Worm (Caenorhabditis elegans) whole organism, L1 larva: ENCODE measurements around the gene arx-3.

ENCODE experiments used
- C16A3.4 ChIP-seq: fragments of 150-350 bp; optimal IDR thresholded peaks from 2 replicates; lab custom pipeline; 2014; ENCODE audit warnings: missing biosample characterization, missing genetic modification characterization
- C34B4.2 ChIP-seq: sonication (generic microtip); optimal IDR thresholded peaks from 2 replicates; lab custom pipeline; 2017; ENCODE audit warnings: mild to moderate bottlenecking, missing genetic modification characterization, missing compliant biosample characterization
- aha-1 ChIP-seq: fragments of 150-350 bp; optimal IDR thresholded peaks from 2 replicates; lab custom pipeline; 2014; ENCODE audit warnings: missing biosample characterization, missing genetic modification characterization
- ama-1 ChIP-seq: fragments of 150-350 bp; optimal IDR thresholded peaks from 2 replicates; lab custom pipeline; 2014
- blmp-1 ChIP-seq: fragments of 150-350 bp; optimal IDR thresholded peaks from 2 replicates; lab custom pipeline; 2014; ENCODE audit warnings: missing biosample characterization, missing genetic modification characterization
- ceh-8 ChIP-seq: fragments of 200-800 bp; sonication (Bioruptor generic); optimal IDR thresholded peaks from 2 replicates; lab custom pipeline; 2018; ENCODE audit warnings: mild to moderate bottlenecking, missing genetic modification characterization, moderate library complexity, missing compliant biosample characterization
- dpl-1 ChIP-seq, 3 experiments: fragments of 150-350 bp in 2 of 3; sonication (generic microtip) in 1 of 3; optimal IDR thresholded peaks; 2 replicates each; lab custom pipeline; 2014 to 2017; ENCODE audit warnings: missing biosample characterization in 3 of 3, missing genetic modification characterization in 3 of 3, missing genetic modification reagents in 3 of 3
- efl-1 ChIP-seq, 4 experiments: fragments of 150-350 bp; optimal IDR thresholded peaks in 3 of 4; peaks in 1 of 4; 1 replicate in 1 of 4; 2 replicates in 3 of 4; lab custom pipeline; 2014; ENCODE audit warnings: missing biosample characterization in 2 of 4, missing genetic modification characterization in 2 of 4, missing genetic modification reagents in 2 of 4
- elt-2 ChIP-seq: sonication (generic microtip); optimal IDR thresholded peaks from 2 replicates; lab custom pipeline; 2016; ENCODE audit warnings: missing genetic modification characterization, mild to moderate bottlenecking, inconsistent platforms, missing compliant biosample characterization, missing genetic modification reagents
- elt-3 ChIP-seq, 6 experiments: fragments of 150-350 bp in 1 of 6; sonication (generic microtip); optimal IDR thresholded peaks; 2 replicates each; lab custom pipeline; 2017 to 2018; ENCODE audit warnings: missing biosample characterization in 6 of 6, missing genetic modification characterization in 6 of 6, inconsistent platforms in 1 of 6
- fos-1 ChIP-seq: fragments of 150-350 bp; optimal IDR thresholded peaks from 2 replicates; lab custom pipeline; 2014; ENCODE audit warnings: missing biosample characterization, missing genetic modification characterization
- grh-1 ChIP-seq: fragments of 200-800 bp; sonication (Bioruptor generic); IDR thresholded peaks from 2 replicates; pipeline ENCODE4 v1.3.6; 2022; ENCODE audit warnings: missing genetic modification reagents, missing genetic modification characterization, missing compliant biosample characterization
- hlh-17 ChIP-seq: fragments of 200-800 bp; sonication (Bioruptor generic); optimal IDR thresholded peaks from 2 replicates; lab custom pipeline; 2018; ENCODE audit warnings: missing genetic modification characterization, mild to moderate bottlenecking, missing compliant biosample characterization, moderate library complexity, borderline replicate concordance
- hlh-4 ChIP-seq: sonication (generic microtip); optimal IDR thresholded peaks from 2 replicates; lab custom pipeline; 2016; ENCODE audit warnings: mild to moderate bottlenecking, missing genetic modification characterization, missing compliant biosample characterization
- jun-1 ChIP-seq: fragments of 150-350 bp; optimal IDR thresholded peaks from 2 replicates; lab custom pipeline; 2014; ENCODE audit warnings: missing biosample characterization, missing genetic modification reagents, missing genetic modification characterization
- lin-14 ChIP-seq: fragments of 200-800 bp; sonication (Bioruptor generic); optimal IDR thresholded peaks from 2 replicates; lab custom pipeline; 2018; ENCODE audit warnings: mild to moderate bottlenecking, missing genetic modification characterization, moderate library complexity, missing compliant biosample characterization
- lin-35 ChIP-seq, 2 experiments: fragments of 150-350 bp; optimal IDR thresholded peaks; 2 replicates each; lab custom pipeline; 2014; ENCODE audit warnings: missing biosample characterization in 2 of 2, missing genetic modification characterization in 2 of 2, missing genetic modification reagents in 2 of 2
- lsy-2 ChIP-seq, 2 experiments: fragments of 150-350 bp; optimal IDR thresholded peaks; 2 replicates each; lab custom pipeline; 2014; ENCODE audit warnings: missing biosample characterization in 2 of 2, missing genetic modification characterization in 2 of 2
- mdl-1 ChIP-seq, 2 experiments: fragments of 150-350 bp; optimal IDR thresholded peaks; 2 replicates each; lab custom pipeline; 2014 to 2017; ENCODE audit warnings: missing biosample characterization in 2 of 2, missing genetic modification characterization in 2 of 2, inconsistent platforms in 1 of 2
- mep-1 ChIP-seq: fragments of 150-350 bp; optimal IDR thresholded peaks from 2 replicates; lab custom pipeline; 2014; ENCODE audit warnings: missing biosample characterization, missing genetic modification characterization
- nhr-19 ChIP-seq: fragments of 200-800 bp; sonication (Bioruptor generic); conservative IDR thresholded peaks from 2 replicates; pipeline ENCODE4 v1.3.6; 2022; ENCODE audit warnings: missing genetic modification characterization, missing compliant biosample characterization
- nhr-20 ChIP-seq: sonication (generic microtip); optimal IDR thresholded peaks from 2 replicates; lab custom pipeline; 2016; ENCODE audit warnings: mild to moderate bottlenecking, missing genetic modification characterization, missing compliant biosample characterization
- nhr-237 ChIP-seq: fragments of 150-350 bp; optimal IDR thresholded peaks from 2 replicates; lab custom pipeline; 2014; ENCODE audit warnings: missing biosample characterization, missing genetic modification characterization
- nhr-28 ChIP-seq: fragments of 150-350 bp; optimal IDR thresholded peaks from 2 replicates; lab custom pipeline; 2014; ENCODE audit warnings: missing biosample characterization, missing genetic modification characterization
- nhr-47 ChIP-seq: sonication (generic microtip); optimal IDR thresholded peaks from 2 replicates; lab custom pipeline; 2016; ENCODE audit warnings: mild to moderate bottlenecking, missing genetic modification characterization, moderate library complexity, missing compliant biosample characterization
- nhr-71 ChIP-seq: sonication (generic microtip); optimal IDR thresholded peaks from 2 replicates; lab custom pipeline; 2016; ENCODE audit warnings: mild to moderate bottlenecking, missing genetic modification characterization, moderate library complexity, missing compliant biosample characterization
- nhr-76 ChIP-seq: sonication (generic microtip); optimal IDR thresholded peaks from 2 replicates; lab custom pipeline; 2017; ENCODE audit warnings: missing biosample characterization, missing genetic modification characterization
- nhr-77 ChIP-seq: fragments of 150-350 bp; optimal IDR thresholded peaks from 2 replicates; lab custom pipeline; 2014; ENCODE audit warnings: missing biosample characterization, missing genetic modification characterization
- nhr-85 ChIP-seq: sonication (generic microtip); peaks from one replicate; lab custom pipeline; 2016; ENCODE audit warnings: missing genetic modification characterization, inconsistent platforms, missing compliant biosample characterization
- nhr-90 ChIP-seq: sonication (generic microtip); optimal IDR thresholded peaks from 2 replicates; lab custom pipeline; 2016; ENCODE audit warnings: mild to moderate bottlenecking, missing genetic modification characterization, missing compliant biosample characterization; ENCODE audit not compliant: poor library complexity
- pag-3 ChIP-seq: sonication (generic microtip); optimal IDR thresholded peaks from 2 replicates; lab custom pipeline; 2017; ENCODE audit warnings: missing genetic modification characterization, mild to moderate bottlenecking, missing compliant biosample characterization, antibody characterized with exemption, borderline replicate concordance; ENCODE audit not compliant: insufficient read depth
- rnt-1 ChIP-seq: sonication (generic microtip); optimal IDR thresholded peaks from 2 replicates; lab custom pipeline; 2016; ENCODE audit warnings: mild to moderate bottlenecking, missing genetic modification characterization, moderate library complexity, missing compliant biosample characterization
- skn-1 ChIP-seq: fragments of 150-350 bp; optimal IDR thresholded peaks from 2 replicates; lab custom pipeline; 2014; ENCODE audit warnings: missing biosample characterization, missing genetic modification characterization
- snu-23 ChIP-seq: sonication (generic microtip); optimal IDR thresholded peaks from 2 replicates; lab custom pipeline; 2016; ENCODE audit warnings: missing genetic modification characterization, missing compliant biosample characterization
- swsn-7 ChIP-seq: sonication (generic microtip); optimal IDR thresholded peaks from 2 replicates; lab custom pipeline; 2016; ENCODE audit warnings: missing genetic modification characterization, missing compliant biosample characterization
- tbx-2 ChIP-seq: sonication (generic microtip); optimal IDR thresholded peaks from 2 replicates; lab custom pipeline; 2016; ENCODE audit warnings: missing genetic modification characterization, missing compliant biosample characterization
- unc-130 ChIP-seq: fragments of 150-350 bp; optimal IDR thresholded peaks from 2 replicates; lab custom pipeline; 2017; ENCODE audit warnings: missing biosample characterization, missing genetic modification characterization, inconsistent platforms
- unc-30 ChIP-seq: sonication (generic microtip); optimal IDR thresholded peaks from 2 replicates; lab custom pipeline; 2017; ENCODE audit warnings: missing biosample characterization, missing genetic modification characterization
- unc-62 ChIP-seq: fragments of 150-350 bp; optimal IDR thresholded peaks from 2 replicates; lab custom pipeline; 2014; ENCODE audit warnings: missing biosample characterization, missing genetic modification reagents, missing genetic modification characterization
- unc-86 ChIP-seq: sonication (generic microtip); optimal IDR thresholded peaks from 2 replicates; lab custom pipeline; 2016; ENCODE audit warnings: missing genetic modification characterization, missing compliant biosample characterization
- xbp-1 ChIP-seq: sonication (generic microtip); optimal IDR thresholded peaks from 2 replicates; lab custom pipeline; 2016; ENCODE audit warnings: missing genetic modification characterization, missing compliant biosample characterization
- zip-4 ChIP-seq: fragments of 200-800 bp; sonication (Bioruptor generic); optimal IDR thresholded peaks from 2 replicates; lab custom pipeline; 2018; ENCODE audit warnings: mild to moderate bottlenecking, missing genetic modification characterization, moderate library complexity, missing compliant biosample characterization

The arx-3 gene

DNA sequence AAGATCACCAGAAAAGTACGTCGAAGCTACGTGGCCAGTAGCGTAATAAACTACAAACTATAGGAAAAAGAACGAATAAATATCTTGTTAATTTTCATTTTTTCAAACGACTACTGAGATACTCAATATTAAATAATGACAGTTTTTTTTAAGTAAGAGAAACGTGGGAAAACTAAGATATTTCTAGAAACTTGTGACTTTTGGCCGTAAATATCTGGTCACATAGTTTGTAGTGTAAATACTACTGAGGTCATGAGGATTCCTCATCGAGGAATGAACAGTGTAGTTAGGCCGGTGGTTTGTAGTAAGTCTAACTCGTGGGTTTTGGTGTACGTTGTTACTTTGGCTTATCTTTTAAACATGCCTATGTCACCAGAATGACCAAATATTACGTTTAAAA is 53.2 kb downstream of the arx-3 start:
- TF ChIP-seq snu-23 (GFP tag; lab: Kevin White, UChicago) (peak; percentile 12), lin-35 (GFP tag; optimal IDR thresholded peaks at IDR 0.05; lab: Kevin White, UChicago) (peak in 1 of 2 experiments; percentile 25), nhr-20 (tag; lab: Kevin White, UChicago) (peak; percentile 78), nhr-71 (tag; lab: Kevin White, UChicago) (peak; percentile 17)

DNA sequence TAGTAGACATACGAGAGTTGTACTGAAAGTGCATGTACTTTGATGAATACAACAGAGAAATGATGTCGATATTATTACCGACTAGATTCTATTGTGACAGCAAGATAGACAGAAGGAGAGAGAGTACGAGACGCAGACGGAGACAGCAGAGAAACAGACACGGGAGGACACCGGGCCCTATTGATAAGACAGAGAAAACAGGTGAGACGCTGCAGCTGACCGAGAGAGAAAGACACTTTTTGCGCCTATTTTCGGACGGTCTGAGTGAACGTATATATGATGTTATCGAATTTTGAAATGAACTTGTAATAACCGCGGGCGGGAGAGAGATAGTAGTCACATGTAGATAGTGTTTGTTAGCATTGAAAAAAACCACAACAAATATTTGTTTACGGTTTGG is 55.0 kb downstream of the arx-3 start:
- TF ChIP-seq lin-35 (GFP tag; optimal IDR thresholded peaks at IDR 0.05; lab: Kevin White, UChicago) (peak; percentile 28 to 63), snu-23 (GFP tag; lab: Kevin White, UChicago) (peak; percentile 74), elt-3 (tag; optimal IDR thresholded peaks at IDR 0.05; lab: Kevin White, UChicago) (peak in 2 of 6 experiments; percentile 45 to 80), nhr-90 (tag; lab: Kevin White, UChicago) (peak; percentile 72), skn-1 (tag; lab: Kevin White, UChicago) (peak; percentile 30), ama-1 (lab: Kevin White, UChicago) (no peak), unc-130 (tag; lab: Kevin White, UChicago) (peak; percentile 77), dpl-1 (GFP tag; optimal IDR thresholded peaks at IDR 0.05; lab: Kevin White, UChicago) (peak in 2 of 3 experiments; percentile 21 to 42), nhr-77 (tag; lab: Kevin White, UChicago) (no peak), rnt-1 (tag; lab: Kevin White, UChicago) (peak; percentile 65), nhr-85 (tag; lab: Kevin White, UChicago) (peak; percentile 89), nhr-237 (tag; lab: Kevin White, UChicago) (no peak), nhr-20 (tag; lab: Kevin White, UChicago) (peak; percentile 98), pag-3 (tag; lab: Kevin White, UChicago) (no peak), zip-4 (GFP tag; lab: Kevin White, UChicago) (no peak), swsn-7 (tag; lab: Kevin White, UChicago) (peak; percentile 12), elt-2 (tag; lab: Kevin White, UChicago) (peak; percentile 80), unc-86 (no peak), aha-1 (tag; lab: Kevin White, UChicago) (no peak), mep-1 (tag; lab: Kevin White, UChicago) (peak; percentile 32), mdl-1 (tag; optimal IDR thresholded peaks at IDR 0.05; lab: Kevin White, UChicago) (peak in 1 of 2 experiments; percentile 56), jun-1 (tag; lab: Kevin White, UChicago) (no peak), nhr-28 (tag; lab: Kevin White, UChicago) (no peak), grh-1 (GFP tag; lab: Robert Waterston, UW) (0 out of 2 replicates have a peak, but pooled peaks have one; percentile 9), C16A3.4 (tag; lab: Kevin White, UChicago) (peak; percentile 61), C34B4.2 (tag; lab: Kevin White, UChicago) (no peak), blmp-1 (tag; lab: Kevin White, UChicago) (peak; percentile 67), unc-30 (tag; lab: Kevin White, UChicago) (no peak), hlh-4 (no peak), nhr-47 (tag; lab: Kevin White, UChicago) (peak; percentile 55), nhr-76 (no peak), efl-1 (optimal IDR thresholded peaks at IDR 0.05; lab: Kevin White, UChicago) (peak; percentile 49 to 63), efl-1 (GFP tag; optimal IDR thresholded peaks at IDR 0.05 in 1 of 2; lab: Kevin White, UChicago) (peak; percentile 12 to 90), xbp-1 (tag; lab: Kevin White, UChicago) (peak; percentile 39), nhr-71 (tag; lab: Kevin White, UChicago) (peak; percentile 71), nhr-19 (GFP tag; lab: Robert Waterston, UW) (peak; percentile 42), hlh-17 (GFP tag; lab: Kevin White, UChicago) (no peak), tbx-2 (tag; lab: Kevin White, UChicago) (peak; percentile 27), ceh-8 (GFP tag; lab: Kevin White, UChicago) (no peak), fos-1 (tag; lab: Kevin White, UChicago) (peak; percentile 3), unc-62 (GFP tag; lab: Kevin White, UChicago) (no peak), lsy-2 (tag; optimal IDR thresholded peaks at IDR 0.05; lab: Kevin White, UChicago) (peak; percentile 20 to 65), lin-14 (peak; percentile 81)
- TF ChIP-seq, all 84 proteins: peak for 26
